Fruit fly (Drosophila melanogaster): Measurements from ENCODE around the gene Try29F.

The Try29F gene

dm6 chr2L:8997285-8997684 is 1.1 kb upstream of the Try29F start, which contains the start of the genes alien and CG18661:
alien (minus strand) TSS chr2L:8997379.
CG18661 (plus strand) TSS chr2L:8997605.
- TF ChIP-seq sv (GFP tag; optimal IDR thresholded peaks at IDR 0.05) (peak; percentile 75), CrebA (GFP tag; optimal IDR thresholded peaks at IDR 0.05; ENCODE audit: borderline replicate concordance) (no peak), pan (optimal IDR thresholded peaks at IDR 0.05) (no peak), N (GFP tag; optimal IDR thresholded peaks at IDR 0.05) (no peak), sage (GFP tag; optimal IDR thresholded peaks at IDR 0.05) (no peak), br (GFP tag; optimal IDR thresholded peaks at IDR 0.05) (peak; percentile 44), HLH106 (tag; optimal IDR thresholded peaks at IDR 0.05) (peak; percentile 78), Hr83 (GFP tag; optimal IDR thresholded peaks at IDR 0.05; ENCODE audit: poor library complexity, severe bottlenecking) (peak; percentile 53), GATAd (GFP tag; optimal IDR thresholded peaks at IDR 0.05) (peak; percentile 75), dmrt93B (GFP tag; optimal IDR thresholded peaks at IDR 0.05) (peak; percentile 70), ey (GFP tag; optimal IDR thresholded peaks at IDR 0.05) (peak; percentile 94), dsf (GFP tag; optimal IDR thresholded peaks at IDR 0.05; ENCODE audit: borderline replicate concordance) (peak; percentile 20), Mio (GFP tag; optimal IDR thresholded peaks at IDR 0.05) (no peak), Sp1 (GFP tag; optimal IDR thresholded peaks at IDR 0.05) (peak; percentile 60), h (GFP tag; optimal IDR thresholded peaks at IDR 0.05) (peak; percentile 56), psq (GFP tag; optimal IDR thresholded peaks at IDR 0.05) (peak; percentile 73), Hr78 (GFP tag; optimal IDR thresholded peaks at IDR 0.05) (no peak), Hnf4 (GFP tag; optimal IDR thresholded peaks at IDR 0.05) (peak; percentile 82), Dfd (GFP tag; optimal IDR thresholded peaks at IDR 0.05) (no peak), foxo (GFP tag; optimal IDR thresholded peaks at IDR 0.05) (peak; percentile 7 to 94), fru (GFP tag; optimal IDR thresholded peaks at IDR 0.05) (peak; percentile 91), Jra (GFP tag; optimal IDR thresholded peaks at IDR 0.05) (peak; percentile 66), Abd-B (GFP tag; optimal IDR thresholded peaks at IDR 0.05) (no peak), Myc (optimal IDR thresholded peaks at IDR 0.05) (peak; percentile 15), woc (GFP tag; optimal IDR thresholded peaks at IDR 0.05) (peak; percentile 73), tai (GFP tag; optimal IDR thresholded peaks at IDR 0.05) (peak; percentile 83), Rel (GFP tag; optimal IDR thresholded peaks at IDR 0.05) (no peak), Rel (tag; optimal IDR thresholded peaks at IDR 0.05) (no peak), Vsx2 (GFP tag; optimal IDR thresholded peaks at IDR 0.05; ENCODE audit: partially characterized antibody) (no peak), Dif (GFP tag; optimal IDR thresholded peaks at IDR 0.05; ENCODE audit: partially characterized antibody) (no peak), rgr (GFP tag; optimal IDR thresholded peaks at IDR 0.05) (peak; percentile 62), jim (GFP tag; optimal IDR thresholded peaks at IDR 0.05) (no peak), CG9705 (GFP tag; optimal IDR thresholded peaks at IDR 0.05) (peak; percentile 56), lola (GFP tag; optimal IDR thresholded peaks at IDR 0.05) (no peak), usp (GFP tag; optimal IDR thresholded peaks at IDR 0.05) (no peak), OdsH (GFP tag; optimal IDR thresholded peaks at IDR 0.05) (peak; percentile 51), dl (GFP tag; optimal IDR thresholded peaks at IDR 0.05; ENCODE audit: insufficient read depth in 1 of 2, partially characterized antibody in 2 of 2) (no peak), brk (GFP tag; optimal IDR thresholded peaks at IDR 0.05) (peak; percentile 84), CG32264 (GFP tag; optimal IDR thresholded peaks at IDR 0.05) (no peak)

- TF ChIP-seq jim (GFP tag; optimal IDR thresholded peaks at IDR 0.05) (no peak), CrebA (GFP tag; optimal IDR thresholded peaks at IDR 0.05; ENCODE audit: borderline replicate concordance) (peak; percentile 78), Rel (GFP tag; optimal IDR thresholded peaks at IDR 0.05) (no peak), Rel (tag; optimal IDR thresholded peaks at IDR 0.05) (peak; percentile 98), ey (GFP tag; optimal IDR thresholded peaks at IDR 0.05) (no peak), woc (GFP tag; optimal IDR thresholded peaks at IDR 0.05) (no peak), pan (optimal IDR thresholded peaks at IDR 0.05) (no peak), rgr (GFP tag; optimal IDR thresholded peaks at IDR 0.05) (peak; percentile 10), Sp1 (GFP tag; optimal IDR thresholded peaks at IDR 0.05) (peak; percentile 40)
These were observed 11.9 kb downstream of the Try29F start, which contains the start of gene CG9568 for dm6 chr2L:9010267-9010666. CG9568 (plus strand) TSS chr2L:9010583.

Data from whole organism, wandering third instar larva.